Worm (Caenorhabditis elegans): ENCODE measurements around the gene C07E3.8.

DNA sequence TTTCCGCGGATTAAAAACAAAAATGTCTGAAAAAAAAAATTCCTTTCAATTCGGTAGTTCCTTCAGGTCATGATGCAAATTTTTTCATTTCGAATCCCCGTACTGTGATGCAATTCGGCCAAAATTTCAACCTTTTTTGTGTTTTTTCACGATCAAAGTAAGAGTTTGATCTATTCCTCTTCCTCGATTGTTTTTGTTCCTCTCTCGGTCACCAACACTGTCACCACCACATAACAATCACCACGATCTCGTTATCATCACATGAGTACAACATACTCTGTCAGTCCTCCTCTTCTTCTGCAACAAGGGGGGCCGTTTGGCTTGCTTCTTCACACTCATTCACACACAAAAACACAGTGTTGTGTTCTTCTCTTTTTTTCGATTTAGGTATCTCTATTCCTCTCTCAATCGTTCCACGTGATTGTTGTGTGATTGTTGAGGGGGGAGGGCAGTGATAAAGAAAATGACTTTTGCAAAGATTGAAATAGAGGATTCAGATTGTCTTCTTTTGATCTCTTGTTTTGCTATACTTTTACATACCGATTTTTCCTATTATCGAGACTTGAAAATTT, 38.3 kb downstream of the C07E3.8 start:
- TF ChIP-seq nhr-90 (tag; optimal IDR thresholded peaks at IDR 0.05) (no peak), pha-4 (tag; optimal IDR thresholded peaks at IDR 0.05) (no peak), snpc-4 (GFP tag; optimal IDR thresholded peaks at IDR 0.05) (no peak), snpc-4 (tag; optimal IDR thresholded peaks at IDR 0.05) (no peak), madf-8 (GFP tag; conservative IDR thresholded peaks at IDR 0.05) (no peak), F57A8.1 (GFP tag; optimal IDR thresholded peaks at IDR 0.05) (no peak), ZK185.1 (tag; optimal IDR thresholded peaks at IDR 0.05; ENCODE audit: poor library complexity, severe bottlenecking) (no peak), ztf-25 (GFP tag; IDR thresholded peaks at IDR 0.05) (no peak), tbx-9 (tag; optimal IDR thresholded peaks at IDR 0.05; ENCODE audit: borderline replicate concordance) (no peak), F55B11.4 (tag; optimal IDR thresholded peaks at IDR 0.05; ENCODE audit: borderline replicate concordance, insufficient read depth) (no peak), C06A6.2 (GFP tag; conservative IDR thresholded peaks at IDR 0.05) (peak; percentile 44; the same call in 1 of the 2 replicates), athp-1 (tag; optimal IDR thresholded peaks at IDR 0.05) (no peak), B0019.2 (GFP tag; conservative IDR thresholded peaks at IDR 0.05) (no peak), xnd-1 (tag; optimal IDR thresholded peaks at IDR 0.05) (no peak)

Data from whole organism, young adult.